Worm (Caenorhabditis elegans): ENCODE measurements around the gene msi-1.

msi-1 gene

DNA sequence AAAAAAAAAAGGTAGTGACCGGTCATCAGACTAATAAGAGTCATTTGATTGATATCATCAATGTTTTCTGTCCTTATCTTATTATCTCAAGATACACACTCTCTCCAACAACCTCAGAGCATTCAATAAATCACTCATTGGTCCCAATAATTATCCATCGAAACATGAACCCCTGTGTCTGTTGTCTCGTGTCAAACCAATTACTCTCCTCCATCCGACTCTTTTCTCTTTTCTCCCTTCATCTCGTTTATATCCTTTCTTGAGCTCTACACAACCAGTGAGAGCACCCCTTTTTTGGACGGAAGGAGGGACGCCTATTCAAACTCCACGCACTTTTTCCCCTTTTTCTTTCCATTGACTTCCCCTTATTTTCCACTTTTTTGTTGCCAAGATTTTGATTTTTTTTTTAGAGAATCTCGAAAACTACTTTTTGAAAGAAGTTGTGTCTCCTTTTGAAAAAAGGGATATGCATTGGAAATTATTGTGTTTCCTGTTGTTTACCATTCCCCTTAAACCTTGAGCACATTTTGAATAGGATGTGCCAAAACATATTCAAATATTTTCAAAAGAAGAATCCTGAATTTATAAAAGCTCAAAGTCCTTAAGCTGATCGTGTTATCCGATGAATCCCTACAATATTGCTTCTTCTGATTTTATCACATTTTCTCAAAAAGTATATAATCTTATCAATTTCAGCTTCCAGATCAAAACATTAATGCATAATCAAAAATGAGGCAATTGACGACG lies 29.4 kb upstream of the msi-1 start, which contains the start of gene pxd-1 (continued):
- TF ChIP-seq nhr-77 (tag; optimal IDR thresholded peaks at IDR 0.05) (no peak), nhr-21 (tag; optimal IDR thresholded peaks at IDR 0.05) (no peak), ZK546.5 (tag; optimal IDR thresholded peaks at IDR 0.05) (no peak), ceh-82 (tag; optimal IDR thresholded peaks at IDR 0.05) (no peak), mbf-1 (tag; optimal IDR thresholded peaks at IDR 0.05) (no peak)

DNA sequence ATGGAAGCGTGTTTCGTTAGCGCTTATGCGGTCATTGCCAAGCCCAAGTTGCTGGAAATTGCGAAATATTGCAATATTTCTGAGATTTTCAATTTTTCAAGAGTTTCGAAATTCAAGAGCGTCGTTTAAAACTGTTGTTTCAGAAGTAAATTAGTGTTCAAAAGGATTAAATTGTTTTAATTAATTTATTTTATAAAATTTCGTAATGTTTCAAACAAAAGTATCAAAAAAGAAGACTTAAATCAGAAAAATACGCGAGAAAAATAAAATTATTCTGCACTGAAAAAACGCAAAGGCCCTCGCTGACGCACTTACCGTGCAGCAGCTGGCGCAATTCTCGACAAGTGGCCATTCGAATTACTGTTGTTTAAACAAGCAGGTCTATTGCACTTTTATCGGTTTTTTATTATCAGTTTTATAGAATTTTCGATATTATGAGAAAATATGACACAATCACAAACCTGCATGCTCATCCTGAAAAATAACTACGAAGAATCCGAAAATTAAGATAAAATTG lies 27.9 kb upstream of the msi-1 start, which contains the start of gene tif-1A:
Gene tif-1A (minus strand): TSS at position 51 of the 517 bp plus-strand sequence.
- TF ChIP-seq nhr-77 (tag; optimal IDR thresholded peaks at IDR 0.05): peak; percentile 15
- TF ChIP-seq F13H6.1 (tag; optimal IDR thresholded peaks at IDR 0.05): peak; percentile 84
- no peak for TF ChIP-seq ztf-11 (tag; optimal IDR thresholded peaks at IDR 0.05)
- no peak for TF ChIP-seq elt-1 (tag; optimal IDR thresholded peaks at IDR 0.05)
- TF ChIP-seq snpc-4 (tag; optimal IDR thresholded peaks at IDR 0.05): peak; percentile 73
- peak; percentile 23 for TF ChIP-seq nhr-12 (tag; optimal IDR thresholded peaks at IDR 0.05)
- TF ChIP-seq nhr-6 (tag; optimal IDR thresholded peaks at IDR 0.05): peak; percentile 21
- no peak for TF ChIP-seq ama-1 (optimal IDR thresholded peaks at IDR 0.05)
- peak; percentile 49 for TF ChIP-seq sem-4 (tag; optimal IDR thresholded peaks at IDR 0.05)
- TF ChIP-seq nhr-25 (tag; optimal IDR thresholded peaks at IDR 0.05): peak; percentile 67
- peak; percentile 61 for TF ChIP-seq skn-1 (tag; optimal IDR thresholded peaks at IDR 0.05)
- peak; percentile 75 for TF ChIP-seq crh-2 (tag; optimal IDR thresholded peaks at IDR 0.05)
- peak; percentile 8 for TF ChIP-seq lin-11 (tag; optimal IDR thresholded peaks at IDR 0.05)
- TF ChIP-seq R02D3.7 (tag; optimal IDR thresholded peaks at IDR 0.05): no peak
- peak; percentile 72 for TF ChIP-seq nhr-21 (tag; optimal IDR thresholded peaks at IDR 0.05)
- TF ChIP-seq nhr-237 (tag; optimal IDR thresholded peaks at IDR 0.05): no peak
- TF ChIP-seq lin-39 (tag; optimal IDR thresholded peaks at IDR 0.05): no peak
- peak; percentile 34 for TF ChIP-seq blmp-1 (tag; optimal IDR thresholded peaks at IDR 0.05; ENCODE audit: insufficient read depth)
- peak; percentile 20 for TF ChIP-seq egl-27 (tag; optimal IDR thresholded peaks at IDR 0.05)
- TF ChIP-seq nhr-23 (tag; optimal IDR thresholded peaks at IDR 0.05): no peak
- no peak for TF ChIP-seq aly-2 (tag; optimal IDR thresholded peaks at IDR 0.05)
- TF ChIP-seq alr-1 (tag; optimal IDR thresholded peaks at IDR 0.05): no peak
- TF ChIP-seq gmeb-1 (tag; optimal IDR thresholded peaks at IDR 0.05): peak; percentile 90
- no peak for TF ChIP-seq ZK546.5 (tag; optimal IDR thresholded peaks at IDR 0.05)
- peak; percentile 6 for TF ChIP-seq Y55F3AM.14 (GFP tag; optimal IDR thresholded peaks at IDR 0.05)
- peak; percentile 85 for TF ChIP-seq sma-9 (GFP tag; optimal IDR thresholded peaks at IDR 0.05)
- no peak for TF ChIP-seq sma-9 (tag; optimal IDR thresholded peaks at IDR 0.05)
- TF ChIP-seq unc-55 (GFP tag; optimal IDR thresholded peaks at IDR 0.05): peak; percentile 82
- no peak for TF ChIP-seq nhr-11 (tag; optimal IDR thresholded peaks at IDR 0.05)
- TF ChIP-seq C34F6.9 (tag; optimal IDR thresholded peaks at IDR 0.05): peak; percentile 90
- TF ChIP-seq dmd-4 (tag; optimal IDR thresholded peaks at IDR 0.05): no peak
- TF ChIP-seq nhr-10 (tag; optimal IDR thresholded peaks at IDR 0.05): peak; percentile 12
- TF ChIP-seq nhr-129 (tag; optimal IDR thresholded peaks at IDR 0.05): peak; percentile 57
- TF ChIP-seq peb-1 (tag; optimal IDR thresholded peaks at IDR 0.05): no peak
- no peak for TF ChIP-seq elt-3 (tag; optimal IDR thresholded peaks at IDR 0.05)
- TF ChIP-seq zag-1 (tag; optimal IDR thresholded peaks at IDR 0.05): peak; percentile 19
- TF ChIP-seq lsy-2 (tag; optimal IDR thresholded peaks at IDR 0.05): peak; percentile 81 to 92
- peak; percentile 85 for TF ChIP-seq sma-3 (GFP tag; optimal IDR thresholded peaks at IDR 0.05)
- TF ChIP-seq mab-5 (tag; optimal IDR thresholded peaks at IDR 0.05): peak; percentile 70
- peak in 1 of 2 experiments; percentile 9 for TF ChIP-seq mdl-1 (tag; optimal IDR thresholded peaks at IDR 0.05)
- TF ChIP-seq lin-13 (GFP tag; optimal IDR thresholded peaks at IDR 0.05): peak; percentile 73
- TF ChIP-seq ceh-16 (tag; optimal IDR thresholded peaks at IDR 0.05): no peak
- TF ChIP-seq fos-1 (tag; optimal IDR thresholded peaks at IDR 0.05): peak; percentile 96

All from whole organism, L2 larva.